Worm (Caenorhabditis elegans): Measurements from ENCODE around the gene T08E11.1.

The T08E11.1 gene

ce11 chrII:1818300-1818699 lies 18.0 kb upstream of the T08E11.1 start, which contains the start of gene fbxb-10:
TSS of gene fbxb-10 (minus strand) at chrII:1818400.
- TF ChIP-seq lsy-2 (tag; optimal IDR thresholded peaks at IDR 0.05) (no peak), arid-1 (GFP tag; conservative IDR thresholded peaks at IDR 0.05) (0 out of 2 replicates have a peak, but pooled peaks have one; percentile 9), tag-97 (GFP tag; IDR thresholded peaks at IDR 0.05) (no peak), T26A8.4 (GFP tag; IDR thresholded peaks at IDR 0.05) (no peak)

ce11 chrII:1819944-1820570 lies 16.2 kb upstream of the T08E11.1 start, which contains the start of gene fbxc-19:
TSS of gene fbxc-19 (plus strand) at chrII:1820479.
- TF ChIP-seq aha-1 (tag) (peak; percentile 78), lin-1 (GFP tag; IDR thresholded peaks at IDR 0.05) (peak; percentile 44; the same call in 1 of the 2 replicates), lin-15B (tag; optimal IDR thresholded peaks at IDR 0.05) (no peak), daf-16 (GFP tag; optimal IDR thresholded peaks at IDR 0.05) (no peak), daf-16 (tag; optimal IDR thresholded peaks at IDR 0.05) (peak; percentile 92), tra-1 (GFP tag; IDR thresholded peaks at IDR 0.05) (peak; percentile 92), arid-1 (GFP tag; conservative IDR thresholded peaks at IDR 0.05) (no peak), nhr-6 (tag; optimal IDR thresholded peaks at IDR 0.05) (peak; percentile 72), mxl-2 (GFP tag; conservative IDR thresholded peaks at IDR 0.05) (no peak), unc-62 (GFP tag; optimal IDR thresholded peaks at IDR 0.05 in 1 of 2) (no peak), unc-62 (tag; optimal IDR thresholded peaks at IDR 0.05) (no peak), nhr-48 (tag; optimal IDR thresholded peaks at IDR 0.05) (peak; percentile 31), mxl-3 (GFP tag; optimal IDR thresholded peaks at IDR 0.05) (peak; percentile 14), mes-2 (tag; optimal IDR thresholded peaks at IDR 0.05; ENCODE audit: poor library complexity, severe bottlenecking) (peak; percentile 47), madf-9 (GFP tag; conservative IDR thresholded peaks at IDR 0.05) (no peak), nhr-102 (tag; optimal IDR thresholded peaks at IDR 0.05) (peak; percentile 50), nhr-41 (GFP tag; IDR thresholded peaks at IDR 0.05) (no peak), nhr-77 (tag; optimal IDR thresholded peaks at IDR 0.05) (peak; percentile 86), hlh-30 (tag; optimal IDR thresholded peaks at IDR 0.05; ENCODE audit: insufficient read depth) (peak; percentile 69), zip-2 (tag; optimal IDR thresholded peaks at IDR 0.05) (peak; percentile 99), ztf-7 (tag; optimal IDR thresholded peaks at IDR 0.05) (peak; percentile 90), zfp-3 (GFP tag; conservative IDR thresholded peaks at IDR 0.05) (no peak), hlh-11 (tag; optimal IDR thresholded peaks at IDR 0.05) (peak; percentile 95), lin-38 (GFP tag; IDR thresholded peaks at IDR 0.05) (no peak), rbr-2 (tag; optimal IDR thresholded peaks at IDR 0.05) (no peak), dve-1 (tag; optimal IDR thresholded peaks at IDR 0.05; ENCODE audit: insufficient read depth) (peak; percentile 84), lin-13 (GFP tag; optimal IDR thresholded peaks at IDR 0.05) (no peak), ctbp-1 (GFP tag; IDR thresholded peaks at IDR 0.05) (no peak), duxl-1 (tag; optimal IDR thresholded peaks at IDR 0.05; ENCODE audit: poor library complexity) (peak; percentile 97), ceh-82 (tag; optimal IDR thresholded peaks at IDR 0.05) (no peak), dmd-6 (GFP tag; IDR thresholded peaks at IDR 0.05) (peak; percentile 90), gei-8 (GFP tag; optimal IDR thresholded peaks at IDR 0.05) (no peak), ceh-32 (tag; optimal IDR thresholded peaks at IDR 0.05; ENCODE audit: poor library complexity) (no peak), lim-7 (GFP tag; IDR thresholded peaks at IDR 0.05) (no peak), jun-1 (tag; optimal IDR thresholded peaks at IDR 0.05) (peak; percentile 40), pha-4 (GFP tag; IDR thresholded peaks at IDR 0.05) (no peak), pha-4 (tag; optimal IDR thresholded peaks at IDR 0.05) (no peak), dpl-1 (GFP tag; optimal IDR thresholded peaks at IDR 0.05) (peak; percentile 27), lsy-2 (tag; optimal IDR thresholded peaks at IDR 0.05) (no peak), T20F7.1 (GFP tag; optimal IDR thresholded peaks at IDR 0.05) (no peak), mdl-1 (tag; optimal IDR thresholded peaks at IDR 0.05) (peak in 1 of 2 experiments; percentile 59), nhr-28 (tag; optimal IDR thresholded peaks at IDR 0.05) (peak; percentile 83), skn-1 (tag; optimal IDR thresholded peaks at IDR 0.05) (no peak), pqm-1 (tag; optimal IDR thresholded peaks at IDR 0.05) (peak; percentile 87), zip-11 (GFP tag; IDR thresholded peaks at IDR 0.05) (no peak), tag-97 (GFP tag; IDR thresholded peaks at IDR 0.05) (no peak), php-3 (GFP tag; IDR thresholded peaks at IDR 0.05) (peak; percentile 87)
